Fruit fly (Drosophila melanogaster) whole organism, embryonic: Measurements from ENCODE around the gene mRpL19.

Experiments used
- Bteb2 ChIP-seq: fragments of 200-800 bp; sonication (Bioruptor generic); optimal IDR thresholded peaks from 2 replicates; lab custom pipeline; 2016; ENCODE audit warnings: missing biosample characterization, missing genetic modification characterization
- CG10543 ChIP-seq: fragments of 200-800 bp; sonication (Bioruptor generic); optimal IDR thresholded peaks from 3 replicates; lab custom pipeline; 2017; ENCODE audit warnings: missing biosample characterization, mild to moderate bottlenecking, missing genetic modification characterization, moderate library complexity
- CG12236 ChIP-seq: fragments of 200-800 bp; sonication (Bioruptor generic); optimal IDR thresholded peaks from 2 replicates; lab custom pipeline; 2016; ENCODE audit warnings: missing biosample characterization, missing genetic modification characterization
- CG12942 ChIP-seq: fragments of 200-800 bp; sonication (Bioruptor generic); optimal IDR thresholded peaks from 3 replicates; lab custom pipeline; 2016; ENCODE audit warnings: missing biosample characterization, missing genetic modification characterization
- CG15479 ChIP-seq: fragments of 200-800 bp; sonication (Bioruptor generic); optimal IDR thresholded peaks from 3 replicates; lab custom pipeline; 2019; ENCODE audit warnings: missing biosample characterization, mild to moderate bottlenecking, missing genetic modification characterization, moderate library complexity
- CG1603 ChIP-seq: fragments of 200-800 bp; sonication (Bioruptor generic); optimal IDR thresholded peaks from 2 replicates; lab custom pipeline; 2019; ENCODE audit warnings: missing biosample characterization, mild to moderate bottlenecking, missing genetic modification characterization, moderate library complexity
- CG17361 ChIP-seq: fragments of 200-800 bp; sonication (Bioruptor generic); IDR thresholded peaks from 3 replicates; pipeline ENCODE4 v1.3.6; 2022; ENCODE audit warnings: missing biosample characterization, missing genetic modification characterization
- CG17612 ChIP-seq: fragments of 200-800 bp; sonication (Bioruptor generic); IDR thresholded peaks from 2 replicates; pipeline ENCODE4 v1.3.6; 2022; ENCODE audit warnings: missing biosample characterization, missing genetic modification characterization
- CG31224 ChIP-seq: fragments of 200-800 bp; sonication (Bioruptor generic); IDR thresholded peaks from 2 replicates; pipeline ENCODE4 v1.3.6; 2022; ENCODE audit warnings: missing biosample characterization, missing genetic modification characterization
- CG43689 ChIP-seq: fragments of 200-800 bp; sonication (Bioruptor generic); IDR thresholded peaks from 2 replicates; pipeline ENCODE4 v1.3.6; 2022; ENCODE audit warnings: missing biosample characterization, missing genetic modification characterization
- CG4707 ChIP-seq: fragments of 200-800 bp; sonication (Bioruptor generic); optimal IDR thresholded peaks from 2 replicates; lab custom pipeline; 2018; ENCODE audit warnings: missing biosample characterization, mild to moderate bottlenecking, missing genetic modification characterization, moderate library complexity
- CG6791 ChIP-seq: fragments of 200-800 bp; sonication (Bioruptor generic); IDR thresholded peaks from 3 replicates; pipeline ENCODE4 v1.3.6; 2022; ENCODE audit warnings: missing biosample characterization, missing genetic modification characterization; ENCODE audit not compliant: partially characterized antibody
- CG6813 ChIP-seq: fragments of 200-800 bp; sonication (Bioruptor generic); optimal IDR thresholded peaks from 2 replicates; lab custom pipeline; 2017; ENCODE audit warnings: missing biosample characterization, missing genetic modification characterization, mild to moderate bottlenecking, moderate library complexity, missing genetic modification reagents
- CG7556 ChIP-seq: fragments of 200-800 bp; sonication (Bioruptor generic); optimal IDR thresholded peaks from 2 replicates; lab custom pipeline; 2017; ENCODE audit warnings: missing biosample characterization, mild to moderate bottlenecking, missing genetic modification characterization
- CG7839 ChIP-seq: fragments of 200-800 bp; sonication (Bioruptor generic); optimal IDR thresholded peaks from 3 replicates; lab custom pipeline; 2018; ENCODE audit warnings: missing biosample characterization, mild to moderate bottlenecking, missing genetic modification characterization, moderate library complexity
- Dfd ChIP-seq, 2 experiments: fragments of >200 bp; optimal IDR thresholded peaks; 2 replicates each; lab custom pipeline; 2017; ENCODE audit warnings: missing biosample characterization in 2 of 2, missing genetic modification characterization in 2 of 2
- E2f2 ChIP-seq: fragments of 200-800 bp; sonication (Bioruptor generic); IDR thresholded peaks from 2 replicates; pipeline ENCODE4 v1.3.6; 2022; ENCODE audit warnings: missing biosample characterization, missing genetic modification characterization
- Hand ChIP-seq: fragments of 200-800 bp; sonication (Bioruptor generic); optimal IDR thresholded peaks from 2 replicates; lab custom pipeline; 2017; ENCODE audit warnings: mild to moderate bottlenecking, missing biosample characterization, missing genetic modification reagents, missing genetic modification characterization
- HmgD ChIP-seq: fragments of 200-800 bp; sonication (Bioruptor generic); optimal IDR thresholded peaks from 3 replicates; lab custom pipeline; 2016; ENCODE audit warnings: missing biosample characterization, missing genetic modification characterization
- MESR4 ChIP-seq: fragments of 200-800 bp; sonication (Bioruptor generic); optimal IDR thresholded peaks from 2 replicates; lab custom pipeline; 2018; ENCODE audit warnings: missing biosample characterization, mild to moderate bottlenecking, missing genetic modification characterization, moderate library complexity
- Mad ChIP-seq: fragments of 200-800 bp; sonication (Bioruptor generic); optimal IDR thresholded peaks from 2 replicates; lab custom pipeline; 2016; ENCODE audit warnings: missing biosample characterization, missing genetic modification characterization
- NC2β ChIP-seq: fragments of 200-800 bp; sonication (Bioruptor generic); optimal IDR thresholded peaks from 2 replicates; lab custom pipeline; 2016; ENCODE audit warnings: missing biosample characterization, missing genetic modification characterization
- NFAT ChIP-seq: fragments of 200-800 bp; sonication (Bioruptor generic); IDR thresholded peaks from 2 replicates; pipeline ENCODE4 v1.3.6; 2022; ENCODE audit warnings: missing biosample characterization, missing genetic modification characterization
- Poxn ChIP-seq: fragments of 200-800 bp; sonication (Bioruptor generic); IDR thresholded peaks from 2 replicates; pipeline ENCODE4 v1.3.6; 2022; ENCODE audit warnings: missing biosample characterization, missing genetic modification characterization
- Ravus ChIP-seq: fragments of 200-800 bp; sonication (Bioruptor generic); IDR thresholded peaks from 2 replicates; pipeline ENCODE4 v1.3.6; 2022; ENCODE audit warnings: missing biosample characterization, missing genetic modification characterization
- Scr ChIP-seq: fragments of 200-800 bp; sonication (Bioruptor generic); IDR thresholded peaks from 2 replicates; pipeline ENCODE4 v1.3.6; 2022; ENCODE audit warnings: missing biosample characterization, missing genetic modification characterization; ENCODE audit not compliant: partially characterized antibody
- TFAM ChIP-seq: fragments of 200-800 bp; sonication (Bioruptor generic); optimal IDR thresholded peaks from 2 replicates; lab custom pipeline; 2017; ENCODE audit warnings: missing biosample characterization, missing genetic modification characterization, inconsistent platforms
- az2 ChIP-seq: fragments of 200-800 bp; sonication (Bioruptor generic); optimal IDR thresholded peaks from 3 replicates; lab custom pipeline; 2016; ENCODE audit warnings: missing biosample characterization, missing genetic modification characterization
- caup ChIP-seq: fragments of 200-800 bp; sonication (Bioruptor generic); optimal IDR thresholded peaks from 3 replicates; lab custom pipeline; 2017; ENCODE audit warnings: missing biosample characterization, mild to moderate bottlenecking, missing genetic modification characterization, moderate library complexity; ENCODE audit not compliant: severe bottlenecking
- dpn ChIP-seq, 2 experiments: fragments of 200-800 bp; sonication (Bioruptor generic); optimal IDR thresholded peaks; 3 replicates each; lab custom pipeline; 2016; ENCODE audit warnings: missing biosample characterization in 2 of 2, missing genetic modification characterization in 2 of 2
- gt ChIP-seq: fragments of 200-800 bp; sonication (Bioruptor generic); IDR thresholded peaks from 2 replicates; pipeline ENCODE4 v1.3.6; 2022; ENCODE audit warnings: missing biosample characterization, missing genetic modification characterization
- ind ChIP-seq: fragments of 200-800 bp; sonication (Bioruptor generic); optimal IDR thresholded peaks from 3 replicates; lab custom pipeline; 2016; ENCODE audit warnings: missing biosample characterization, missing genetic modification characterization
- kay ChIP-seq: fragments of 200-800 bp; sonication (Bioruptor generic); optimal IDR thresholded peaks from 2 replicates; lab custom pipeline; 2016; ENCODE audit warnings: missing biosample characterization, missing genetic modification characterization
- nau ChIP-seq: fragments of 200-800 bp; sonication (Bioruptor generic); optimal IDR thresholded peaks from 3 replicates; lab custom pipeline; 2017; ENCODE audit warnings: missing biosample characterization, mild to moderate bottlenecking, missing genetic modification characterization, missing genetic modification reagents
- nom ChIP-seq: fragments of 200-800 bp; sonication (Bioruptor generic); optimal IDR thresholded peaks from 2 replicates; lab custom pipeline; 2017; ENCODE audit warnings: missing biosample characterization, missing genetic modification characterization, mild to moderate bottlenecking, moderate library complexity, missing genetic modification reagents
- pan ChIP-seq, 4 experiments: fragments of >200 bp in 3 of 4; fragments of 200-800 bp in 1 of 4; sonication (Bioruptor generic) in 1 of 4; optimal IDR thresholded peaks in 3 of 4; IDR thresholded peaks in 1 of 4; 2 replicates each; pipeline versions ENCODE4 v1.3.6 to Lab custom; 2017 to 2022; ENCODE audit warnings: missing biosample characterization in 2 of 4, missing genetic modification characterization in 2 of 4, mixed read lengths in 1 of 4
- phol ChIP-seq: fragments of 200-800 bp; sonication (Bioruptor generic); optimal IDR thresholded peaks from 3 replicates; lab custom pipeline; 2018; ENCODE audit warnings: missing biosample characterization, mild to moderate bottlenecking, missing genetic modification characterization, moderate library complexity
- pita ChIP-seq: fragments of 200-800 bp; sonication (Bioruptor generic); optimal IDR thresholded peaks from 2 replicates; lab custom pipeline; 2017; ENCODE audit warnings: missing biosample characterization, mild to moderate bottlenecking, missing genetic modification characterization
- psq ChIP-seq: fragments of 200-800 bp; sonication (Bioruptor generic); optimal IDR thresholded peaks from 2 replicates; lab custom pipeline; 2017; ENCODE audit warnings: missing biosample characterization, missing genetic modification characterization
- pzg ChIP-seq: fragments of 200-800 bp; sonication (Bioruptor generic); optimal IDR thresholded peaks from 3 replicates; lab custom pipeline; 2018; ENCODE audit warnings: missing biosample characterization, mild to moderate bottlenecking, missing genetic modification characterization, moderate library complexity
- schlank ChIP-seq: fragments of 200-800 bp; sonication (Bioruptor generic); optimal IDR thresholded peaks from 2 replicates; lab custom pipeline; 2018; ENCODE audit warnings: missing biosample characterization, mild to moderate bottlenecking, missing genetic modification characterization
- so ChIP-seq: fragments of 200-800 bp; sonication (Bioruptor generic); IDR thresholded peaks from 3 replicates; pipeline ENCODE4 v1.3.6; 2022; ENCODE audit warnings: missing biosample characterization, missing genetic modification characterization
- sqz ChIP-seq: fragments of 200-800 bp; sonication (Bioruptor generic); optimal IDR thresholded peaks from 3 replicates; lab custom pipeline; 2018; ENCODE audit warnings: missing biosample characterization, mild to moderate bottlenecking, missing genetic modification characterization
- stwl ChIP-seq: fragments of 200-800 bp; sonication (Bioruptor generic); optimal IDR thresholded peaks from 3 replicates; lab custom pipeline; 2018; ENCODE audit warnings: missing biosample characterization, mild to moderate bottlenecking, missing genetic modification characterization, moderate library complexity
- vnd ChIP-seq: fragments of 200-800 bp; sonication (Bioruptor generic); IDR thresholded peaks from 3 replicates; pipeline ENCODE4 v1.3.6; 2022; ENCODE audit warnings: missing biosample characterization, missing genetic modification characterization; ENCODE audit not compliant: partially characterized antibody
- zf30C ChIP-seq: fragments of 200-800 bp; sonication (Bioruptor generic); optimal IDR thresholded peaks from 3 replicates; lab custom pipeline; 2018; ENCODE audit warnings: missing biosample characterization, mild to moderate bottlenecking, missing genetic modification characterization

The mRpL19 gene

DNA sequence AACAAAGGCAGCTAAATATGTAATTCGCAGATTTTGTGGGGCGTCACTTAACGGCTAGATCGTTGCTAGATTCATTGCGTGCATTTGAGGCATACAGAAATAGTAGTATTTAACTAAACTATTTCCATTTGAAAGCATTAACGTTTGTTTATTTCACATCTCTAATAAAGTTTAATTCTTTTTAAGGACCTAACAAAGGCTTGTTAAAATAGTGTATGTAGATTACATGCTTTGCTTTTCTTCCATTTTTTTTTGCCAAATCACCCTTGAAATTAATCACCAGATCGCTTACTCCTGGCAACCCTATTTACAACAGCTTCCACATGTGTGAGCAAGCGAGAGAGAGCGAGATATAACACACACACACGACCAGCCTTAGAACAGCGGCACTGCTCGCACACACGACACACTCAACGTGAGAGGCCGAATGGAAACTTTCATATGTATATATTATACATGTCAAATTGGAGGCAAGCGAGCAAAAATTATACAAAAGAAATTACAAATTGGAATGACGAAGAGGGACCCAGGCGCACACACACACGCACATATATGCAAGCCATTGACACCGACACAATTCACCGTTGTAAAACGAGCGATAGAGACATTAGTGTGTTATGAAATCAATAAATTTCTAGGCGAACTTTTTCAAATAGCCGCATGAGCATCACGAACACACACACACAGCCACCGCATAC is 14.6 kb upstream of the mRpL19 start (continued):
- TF ChIP-seq CG10543 (GFP tag; lab: Kevin White, UChicago) (peak; percentile 79), ind (peak; percentile 23), az2 (GFP tag; lab: Kevin White, UChicago) (peak; percentile 44), zf30C (GFP tag; lab: Kevin White, UChicago) (no peak), gt (no peak), CG1603 (tag; lab: Kevin White, UChicago) (peak; percentile 45), Dfd (GFP tag; optimal IDR thresholded peaks at IDR 0.05; lab: Kevin White, UChicago) (no peak), schlank (tag; lab: Kevin White, UChicago) (peak; percentile 29), kay (peak; percentile 66), sqz (GFP tag; lab: Kevin White, UChicago) (peak; percentile 78), phol (peak; percentile 55), CG6813 (GFP tag; lab: Kevin White, UChicago) (peak; percentile 57), CG4707 (GFP tag; lab: Kevin White, UChicago) (peak; percentile 37), Poxn (GFP tag; lab: Robert Waterston, UW) (no peak), dpn (GFP tag; optimal IDR thresholded peaks at IDR 0.05; lab: Kevin White, UChicago) (peak; percentile 36 to 57), TFAM (GFP tag; lab: Kevin White, UChicago) (no peak), CG12942 (GFP tag; lab: Kevin White, UChicago) (peak; percentile 22), NC2β (GFP tag; lab: Kevin White, UChicago) (peak; percentile 41)

DNA sequence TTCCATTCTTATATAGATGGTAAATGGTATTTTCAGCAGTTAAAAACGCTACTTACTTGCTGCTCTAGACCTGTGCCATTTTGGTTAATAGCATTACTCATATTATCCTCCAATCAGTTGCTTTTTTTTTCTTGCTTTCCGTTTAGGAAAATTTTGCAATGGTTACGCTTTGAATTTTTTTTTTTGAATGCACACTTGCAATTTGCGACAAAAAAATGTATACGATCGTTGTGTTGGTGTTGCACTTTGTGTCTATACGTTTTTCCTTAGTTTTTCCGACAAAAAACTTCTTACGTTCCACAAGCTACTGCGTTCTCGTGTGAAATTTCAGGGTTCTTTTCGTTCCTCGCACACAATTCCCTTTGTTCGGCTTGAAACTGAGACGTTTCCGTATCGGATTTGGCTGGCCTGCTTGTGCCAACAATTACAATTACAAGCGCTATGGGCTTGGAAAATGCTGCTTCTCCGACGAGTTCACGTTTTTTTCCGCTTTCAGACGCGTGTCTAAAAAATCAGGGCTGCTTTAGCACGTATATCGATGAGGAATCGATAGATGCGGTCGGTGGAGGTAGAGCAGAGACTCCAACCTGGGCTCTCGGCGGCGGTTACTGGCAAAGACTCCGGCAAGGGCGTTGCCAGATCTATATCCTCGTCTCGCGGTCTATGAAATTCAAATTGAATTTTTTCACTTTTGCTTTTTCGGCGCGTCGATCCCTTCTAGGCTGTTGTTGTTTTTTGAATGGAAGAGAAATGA is 13.8 kb upstream of the mRpL19 start:
- TF ChIP-seq Bteb2 (GFP tag; lab: Kevin White, UChicago) (peak; percentile 38), psq (no peak), CG12236 (peak; percentile 7), nom (GFP tag; lab: Kevin White, UChicago) (peak; percentile 10), HmgD (GFP tag; lab: Kevin White, UChicago) (peak; percentile 95), CG7556 (GFP tag; lab: Kevin White, UChicago) (no peak), pzg (GFP tag; lab: Kevin White, UChicago) (peak; percentile 99), nau (GFP tag; lab: Kevin White, UChicago) (no peak), vnd (GFP tag; lab: Robert Waterston, UW) (peak; percentile 75), pan (optimal IDR thresholded peaks at IDR 0.05; lab: Kevin White, UChicago) (no peak), pan (GFP tag; optimal IDR thresholded peaks at IDR 0.05 in 1 of 2, IDR thresholded peaks at IDR 0.05 in 1 of 2) (peak in 1 of 2 experiments; percentile 10), CG4707 (GFP tag; lab: Kevin White, UChicago) (no peak), caup (GFP tag; lab: Kevin White, UChicago) (peak; percentile 75), Hand (GFP tag; lab: Kevin White, UChicago) (no peak), CG7839 (tag; lab: Kevin White, UChicago) (peak; percentile 32), Mad (GFP tag; lab: Kevin White, UChicago) (peak; percentile 75), Scr (GFP tag; lab: Robert Waterston, UW) (peak; percentile 82), CG15479 (peak; percentile 67), CG17361 (peak; percentile 39; the same call in 1 of the 3 replicates), so (GFP tag; lab: Robert Waterston, UW) (no peak), CG43689 (GFP tag; lab: Robert Waterston, UW) (no peak), pita (GFP tag; lab: Kevin White, UChicago) (peak; percentile 88), NFAT (GFP tag; lab: Robert Waterston, UW) (peak; percentile 92), E2f2 (GFP tag; lab: Robert Waterston, UW) (peak; percentile 99), Ravus (GFP tag; lab: Robert Waterston, UW) (no peak), MESR4 (GFP tag; lab: Kevin White, UChicago) (peak; percentile 95), CG17612 (GFP tag; lab: Robert Waterston, UW) (no peak), CG31224 (GFP tag; lab: Robert Waterston, UW) (peak; percentile 47), stwl (tag; lab: Kevin White, UChicago) (peak; percentile 76), CG6791 (peak; percentile 92)
